Worm (Caenorhabditis elegans) whole organism, mixed stage, embryonic: Measurements from ENCODE around the gene Y51H4A.937.

Experiments
- M03D4.4 ChIP-seq: sonication (generic microtip); optimal IDR thresholded peaks from 2 replicates; lab custom pipeline; 2017; ENCODE audit warnings: mild to moderate bottlenecking, missing genetic modification characterization, missing compliant biosample characterization
- bed-3 ChIP-seq: fragments of 200-800 bp; sonication (Bioruptor generic); optimal IDR thresholded peaks from 3 replicates; lab custom pipeline; 2018; ENCODE audit warnings: mild to moderate bottlenecking, missing genetic modification characterization, moderate library complexity, missing compliant biosample characterization
- blmp-1 ChIP-seq: fragments of 150-350 bp; optimal IDR thresholded peaks from 2 replicates; lab custom pipeline; 2014; ENCODE audit warnings: missing biosample characterization, missing genetic modification characterization
- ceh-39 ChIP-seq: fragments of 150-350 bp; optimal IDR thresholded peaks from 2 replicates; lab custom pipeline; 2014; ENCODE audit warnings: missing biosample characterization, missing genetic modification characterization
- ceh-83 ChIP-seq: fragments of 200-800 bp; sonication (Bioruptor generic); optimal IDR thresholded peaks from 2 replicates; lab custom pipeline; 2018; ENCODE audit warnings: mild to moderate bottlenecking, missing genetic modification characterization, missing compliant biosample characterization
- ces-1 ChIP-seq: fragments of 150-350 bp; optimal IDR thresholded peaks from 2 replicates; lab custom pipeline; 2014; ENCODE audit warnings: missing biosample characterization, missing genetic modification reagents, missing genetic modification characterization
- cnd-1 ChIP-seq: fragments of 200-800 bp; sonication (Bioruptor generic); optimal IDR thresholded peaks from 2 replicates; lab custom pipeline; 2018; ENCODE audit warnings: mild to moderate bottlenecking, missing genetic modification characterization, missing compliant biosample characterization
- elt-1 ChIP-seq: sonication (generic microtip); optimal IDR thresholded peaks from 2 replicates; lab custom pipeline; 2017; ENCODE audit warnings: missing genetic modification characterization, mild to moderate bottlenecking, missing compliant biosample characterization, antibody characterized with exemption, moderate library complexity, borderline replicate concordance; ENCODE audit not compliant: insufficient read depth
- elt-3 ChIP-seq: fragments of 150-350 bp; optimal IDR thresholded peaks from 2 replicates; lab custom pipeline; 2014; ENCODE audit warnings: missing biosample characterization, missing genetic modification characterization
- ham-2 ChIP-seq: fragments of 200-800 bp; sonication (Bioruptor generic); optimal IDR thresholded peaks from 2 replicates; lab custom pipeline; 2018; ENCODE audit warnings: mild to moderate bottlenecking, missing genetic modification characterization, missing compliant biosample characterization
- lin-13 ChIP-seq: fragments of 150-350 bp; optimal IDR thresholded peaks from 2 replicates; lab custom pipeline; 2014; ENCODE audit warnings: missing biosample characterization, missing genetic modification characterization
- lin-32 ChIP-seq: fragments of 200-800 bp; sonication (Bioruptor generic); optimal IDR thresholded peaks from 2 replicates; lab custom pipeline; 2018; ENCODE audit warnings: mild to moderate bottlenecking, missing genetic modification characterization, missing compliant biosample characterization
- lsy-2 ChIP-seq: fragments of 150-350 bp; optimal IDR thresholded peaks from 2 replicates; lab custom pipeline; 2014; ENCODE audit warnings: missing biosample characterization, missing genetic modification characterization
- mab-5 ChIP-seq: fragments of 150-350 bp; optimal IDR thresholded peaks from 2 replicates; lab custom pipeline; 2014; ENCODE audit warnings: missing biosample characterization, missing genetic modification characterization
- mep-1 ChIP-seq: fragments of 150-350 bp; optimal IDR thresholded peaks from 2 replicates; lab custom pipeline; 2017; ENCODE audit warnings: missing biosample characterization, missing genetic modification reagents, missing genetic modification characterization, inconsistent platforms
- nhr-12 ChIP-seq: fragments of 150-350 bp; optimal IDR thresholded peaks from 2 replicates; lab custom pipeline; 2014; ENCODE audit warnings: missing biosample characterization, missing genetic modification characterization
- nhr-237 ChIP-seq: fragments of 150-350 bp; optimal IDR thresholded peaks from 2 replicates; lab custom pipeline; 2014; ENCODE audit warnings: missing biosample characterization, missing genetic modification characterization
- nhr-28 ChIP-seq: fragments of 150-350 bp; optimal IDR thresholded peaks from 2 replicates; lab custom pipeline; 2014; ENCODE audit warnings: missing biosample characterization, missing genetic modification characterization
- pha-4 ChIP-seq: fragments of 150-350 bp; optimal IDR thresholded peaks from 2 replicates; lab custom pipeline; 2018; ENCODE audit warnings: missing biosample characterization, missing genetic modification reagents, missing genetic modification characterization
- snpc-4 ChIP-seq: fragments of 150-350 bp; optimal IDR thresholded peaks from 2 replicates; lab custom pipeline; 2014; ENCODE audit warnings: missing biosample characterization, missing genetic modification characterization
- tbx-8 ChIP-seq: fragments of 200-800 bp; sonication (Bioruptor generic); optimal IDR thresholded peaks from 2 replicates; lab custom pipeline; 2018; ENCODE audit warnings: mild to moderate bottlenecking, missing genetic modification characterization, moderate library complexity, missing compliant biosample characterization
- unc-120 ChIP-seq: sonication (generic microtip); optimal IDR thresholded peaks from 2 replicates; lab custom pipeline; 2017; ENCODE audit warnings: missing genetic modification characterization, missing compliant biosample characterization; ENCODE audit not compliant: poor library complexity, severe bottlenecking
- unc-39 ChIP-seq: fragments of 150-350 bp; optimal IDR thresholded peaks from 2 replicates; lab custom pipeline; 2014; ENCODE audit warnings: missing biosample characterization, missing genetic modification characterization
- zip-8 ChIP-seq: fragments of 150-350 bp; optimal IDR thresholded peaks from 2 replicates; lab custom pipeline; 2014; ENCODE audit warnings: missing biosample characterization, missing genetic modification characterization
- ztf-11 ChIP-seq: fragments of 150-350 bp; optimal IDR thresholded peaks from 2 replicates; lab custom pipeline; 2014; ENCODE audit warnings: missing biosample characterization, missing genetic modification characterization

Gene Y51H4A.937

ce11 chrIV:16551457-16551856 is 23.0 kb downstream of the Y51H4A.937 start:
- no peak for TF ChIP-seq unc-120 (tag; lab: Kevin White, UChicago)
- no peak for TF ChIP-seq ceh-39 (tag; lab: Kevin White, UChicago)
- TF ChIP-seq elt-1 (tag; lab: Kevin White, UChicago) = no peak
- no peak for TF ChIP-seq lin-13
- TF ChIP-seq mep-1 = no peak
- TF ChIP-seq unc-39 (tag; lab: Kevin White, UChicago) = no peak
- TF ChIP-seq lin-32 = no peak
- TF ChIP-seq ztf-11 = no peak
- no peak for TF ChIP-seq bed-3
- no peak for TF ChIP-seq tbx-8 (GFP tag; lab: Kevin White, UChicago)
- TF ChIP-seq elt-3 = no peak
- no peak for TF ChIP-seq pha-4
- no peak for TF ChIP-seq snpc-4
- no peak for TF ChIP-seq lsy-2 (tag; lab: Kevin White, UChicago)
- no peak for TF ChIP-seq mab-5 (tag; lab: Kevin White, UChicago)
- TF ChIP-seq ham-2 (GFP tag; lab: Kevin White, UChicago) = no peak
- TF ChIP-seq blmp-1 (tag; lab: Kevin White, UChicago) = no peak
- TF ChIP-seq nhr-237 (tag; lab: Kevin White, UChicago) = no peak
- no peak for TF ChIP-seq nhr-12 (tag; lab: Kevin White, UChicago)
- TF ChIP-seq M03D4.4 = no peak

- TF ChIP-seq ceh-39 (tag; lab: Kevin White, UChicago) = no peak
- no peak for TF ChIP-seq blmp-1 (tag; lab: Kevin White, UChicago)
- no peak for TF ChIP-seq zip-8 (tag; lab: Kevin White, UChicago)
- TF ChIP-seq ces-1 (GFP tag; lab: Kevin White, UChicago) = no peak
- TF ChIP-seq ceh-83 (GFP tag; lab: Kevin White, UChicago) = no peak
Measured at ce11 chrIV:16560971-16561370, 32.5 kb downstream of the Y51H4A.937 start.

- TF ChIP-seq nhr-28 (tag; lab: Kevin White, UChicago) = no peak
- no peak for TF ChIP-seq ham-2 (GFP tag; lab: Kevin White, UChicago)
- TF ChIP-seq cnd-1 (tag; lab: Kevin White, UChicago) = no peak
- TF ChIP-seq, all 35 proteins: peak for 0
Measured at ce11 chrIV:16578449-16578848, 50.0 kb downstream of the Y51H4A.937 start, which contains the start of gene Y51H4A.8. Gene Y51H4A.8 (minus strand): TSS chrIV:16578549.
